Fruit fly (Drosophila melanogaster) whole organism, adult: ENCODE measurements around the gene Lcp65Ae.

Source experiments
- CG11617 ChIP-seq: fragments of 200-800 bp; sonication (Bioruptor generic); optimal IDR thresholded peaks from 2 replicates; lab custom pipeline; 2017; ENCODE audit warnings: mild to moderate bottlenecking, missing biosample characterization, missing genetic modification reagents, missing genetic modification characterization
- CG12768 ChIP-seq: fragments of 200-800 bp; sonication (Bioruptor generic); optimal IDR thresholded peaks from 2 replicates; lab custom pipeline; 2017; ENCODE audit warnings: missing biosample characterization, missing genetic modification characterization, mild to moderate bottlenecking, moderate library complexity, missing genetic modification reagents
- CG14711 ChIP-seq: fragments of 200-800 bp; sonication (Bioruptor generic); optimal IDR thresholded peaks from 2 replicates; lab custom pipeline; 2018; ENCODE audit warnings: missing biosample characterization, mild to moderate bottlenecking, missing genetic modification characterization, moderate library complexity
- CG1620 ChIP-seq: fragments of 200-800 bp; sonication (Bioruptor generic); optimal IDR thresholded peaks from 2 replicates; lab custom pipeline; 2016; ENCODE audit warnings: missing biosample characterization, missing genetic modification characterization
- CG33017 ChIP-seq: fragments of 200-800 bp; sonication (Bioruptor generic); optimal IDR thresholded peaks from 2 replicates; lab custom pipeline; 2018; ENCODE audit warnings: missing biosample characterization, mild to moderate bottlenecking, missing genetic modification characterization, moderate library complexity
- CG5204 ChIP-seq: fragments of 200-800 bp; sonication (Bioruptor generic); optimal IDR thresholded peaks from 2 replicates; lab custom pipeline; 2016; ENCODE audit warnings: missing biosample characterization, missing genetic modification characterization
- CG7045 ChIP-seq: fragments of 200-800 bp; sonication (Bioruptor generic); optimal IDR thresholded peaks from 2 replicates; lab custom pipeline; 2017; ENCODE audit warnings: missing biosample characterization, mild to moderate bottlenecking, missing genetic modification characterization
- CG7101 ChIP-seq: fragments of 200-800 bp; sonication (Bioruptor generic); optimal IDR thresholded peaks from 2 replicates; lab custom pipeline; 2018; ENCODE audit warnings: missing biosample characterization, mild to moderate bottlenecking, missing genetic modification characterization, moderate library complexity
- Clk ChIP-seq: fragments of 200-800 bp; sonication (Bioruptor generic); optimal IDR thresholded peaks from 2 replicates; lab custom pipeline; 2017; ENCODE audit warnings: missing biosample characterization, missing genetic modification characterization
- Crg-1 ChIP-seq: fragments of 200-800 bp; sonication (Bioruptor generic); optimal IDR thresholded peaks from 2 replicates; lab custom pipeline; 2016; ENCODE audit warnings: missing biosample characterization, missing genetic modification characterization
- Hr96 ChIP-seq: fragments of 200-800 bp; sonication (Bioruptor generic); optimal IDR thresholded peaks from 2 replicates; lab custom pipeline; 2016; ENCODE audit warnings: missing biosample characterization, missing genetic modification characterization
- Mnt ChIP-seq: fragments of 200-800 bp; sonication (Bioruptor generic); optimal IDR thresholded peaks from 2 replicates; lab custom pipeline; 2016; ENCODE audit warnings: missing biosample characterization, mild to moderate bottlenecking, missing genetic modification characterization
- bab1 ChIP-seq: fragments of 200-800 bp; sonication (Bioruptor generic); optimal IDR thresholded peaks from 3 replicates; lab custom pipeline; 2019; ENCODE audit warnings: missing biosample characterization, mild to moderate bottlenecking, missing genetic modification characterization, moderate library complexity
- cic ChIP-seq: fragments of 200-800 bp; sonication (Bioruptor generic); optimal IDR thresholded peaks from 2 replicates; lab custom pipeline; 2017; ENCODE audit warnings: missing biosample characterization, mild to moderate bottlenecking, missing genetic modification characterization, moderate library complexity
- cnc ChIP-seq, 2 experiments: fragments of >200 bp; optimal IDR thresholded peaks; 2 replicates each; lab custom pipeline; 2017
- kay ChIP-seq: fragments of 200-800 bp; sonication (Bioruptor generic); peaks from one replicate; lab custom pipeline; 2016; ENCODE audit warnings: missing biosample characterization, missing genetic modification characterization, borderline replicate concordance
- ovo ChIP-seq: fragments of 200-800 bp; sonication (Bioruptor generic); optimal IDR thresholded peaks from 2 replicates; lab custom pipeline; 2016; ENCODE audit warnings: missing biosample characterization, missing genetic modification characterization
- pad ChIP-seq: fragments of 200-800 bp; sonication (Bioruptor generic); optimal IDR thresholded peaks from 3 replicates; lab custom pipeline; 2017; ENCODE audit warnings: missing biosample characterization, missing genetic modification characterization, mild to moderate bottlenecking, moderate library complexity, missing genetic modification reagents
- tj ChIP-seq: fragments of 200-800 bp; sonication (Bioruptor generic); optimal IDR thresholded peaks from 3 replicates; lab custom pipeline; 2017; ENCODE audit warnings: missing biosample characterization, mild to moderate bottlenecking, missing genetic modification characterization, moderate library complexity
- toe ChIP-seq: fragments of 200-800 bp; sonication (Bioruptor generic); optimal IDR thresholded peaks from 2 replicates; lab custom pipeline; 2016; ENCODE audit warnings: missing biosample characterization, missing genetic modification characterization

Gene Lcp65Ae

DNA sequence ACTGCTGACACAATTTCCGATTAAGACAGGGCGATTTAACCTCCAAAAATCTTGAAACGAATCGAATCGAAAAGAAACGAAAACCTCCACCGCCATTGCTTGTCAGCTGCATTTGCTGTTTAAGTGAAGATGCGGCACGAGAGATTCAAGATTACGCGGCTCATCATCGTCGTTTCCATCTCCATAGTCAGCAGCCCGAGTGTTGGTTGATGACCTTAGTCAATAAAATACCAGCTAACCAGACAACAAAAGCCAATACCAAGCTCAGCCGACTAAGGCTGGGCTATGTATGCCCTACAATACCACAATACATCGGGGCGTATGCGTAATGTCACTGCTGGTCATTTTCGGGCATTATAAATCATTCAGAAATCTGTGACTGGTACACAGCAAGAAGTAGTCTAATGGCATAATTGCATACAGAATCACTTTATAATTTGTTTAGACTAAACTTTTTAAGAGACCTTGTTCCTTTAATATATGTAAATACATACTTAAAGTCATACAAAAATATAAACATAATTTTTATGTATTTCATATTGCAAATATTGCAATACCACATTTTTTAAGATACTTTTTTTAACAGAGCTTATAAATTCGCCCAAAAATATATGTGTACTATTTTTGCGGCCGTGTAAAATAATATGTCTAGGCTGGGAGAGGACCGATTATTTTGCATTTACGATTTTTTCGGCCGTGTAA is 3.0 kb upstream of the Lcp65Ae start:
- TF ChIP-seq ovo (no peak), pad (no peak), kay (GFP tag; lab: Kevin White, UChicago) (no peak), CG7101 (tag; lab: Kevin White, UChicago) (no peak), CG14711 (tag; lab: Kevin White, UChicago) (no peak), toe (GFP tag; lab: Kevin White, UChicago) (no peak), CG7045 (GFP tag; lab: Kevin White, UChicago) (no peak), Hr96 (GFP tag; lab: Kevin White, UChicago) (no peak)

DNA sequence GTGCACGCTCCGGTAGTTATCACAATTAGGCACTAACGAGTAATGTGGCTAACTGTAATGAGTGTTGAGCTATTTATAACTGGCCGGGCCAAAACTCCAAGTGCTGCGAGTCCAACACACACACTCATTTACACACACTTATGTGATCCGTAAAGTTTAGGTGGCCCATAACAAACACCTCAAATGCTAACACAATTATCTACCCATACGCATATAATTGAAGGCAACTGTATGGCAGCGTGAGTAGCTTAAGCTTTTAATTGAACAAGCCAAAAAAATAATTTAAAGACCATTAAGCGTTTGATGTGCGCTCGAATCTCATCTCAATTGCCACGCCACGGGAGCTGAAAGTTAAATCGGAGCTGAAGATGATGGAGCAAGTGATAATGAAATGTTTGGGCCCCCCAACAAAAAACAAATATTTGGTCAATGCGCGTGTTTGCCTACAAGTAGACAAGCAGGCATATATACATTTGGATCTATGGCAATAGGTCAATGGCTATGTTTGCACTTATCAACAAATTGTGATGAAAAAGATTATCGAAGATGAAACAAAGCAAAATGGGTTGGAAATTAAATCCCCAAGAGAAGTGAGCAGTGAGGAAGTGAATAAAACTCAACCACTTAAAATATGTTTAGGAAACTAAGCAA is 2.1 kb upstream of the Lcp65Ae start, which contains the start of gene Cpr65Av:
Cpr65Av (minus strand) TSS at position 51 of the 651 bp plus-strand sequence.
- TF ChIP-seq tj (GFP tag; lab: Kevin White, UChicago) (no peak), CG7045 (GFP tag; lab: Kevin White, UChicago) (no peak), Hr96 (GFP tag; lab: Kevin White, UChicago) (no peak), Clk (GFP tag; lab: Kevin White, UChicago) (no peak), ovo (no peak), kay (GFP tag; lab: Kevin White, UChicago) (no peak), toe (GFP tag; lab: Kevin White, UChicago) (no peak), CG11617 (GFP tag; lab: Kevin White, UChicago) (no peak), pad (no peak), Mnt (no peak)

DNA sequence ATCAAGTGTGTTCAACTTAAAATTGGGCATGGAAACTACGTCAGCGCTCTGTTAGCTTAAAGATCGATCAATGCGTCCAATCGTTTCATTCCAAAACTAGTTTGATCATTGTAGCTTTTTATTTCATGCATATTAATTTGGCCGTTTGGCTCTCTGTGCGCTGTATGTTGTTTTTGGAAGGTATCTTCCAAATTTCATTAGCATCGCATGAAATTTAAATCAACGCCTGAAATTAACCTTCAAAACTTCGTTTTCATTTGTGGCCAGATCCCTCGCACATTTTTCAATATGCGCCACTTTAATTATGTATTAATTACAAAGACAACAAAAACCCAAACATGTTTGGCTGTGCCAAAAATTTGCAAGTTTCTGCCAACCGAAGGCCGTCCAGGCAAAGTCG is 668 bp upstream of the Lcp65Ae start:
- TF ChIP-seq toe (GFP tag; lab: Kevin White, UChicago) (no peak), pad (no peak), Mnt (no peak), Hr96 (GFP tag; lab: Kevin White, UChicago) (no peak), Clk (GFP tag; lab: Kevin White, UChicago) (no peak), CG12768 (no peak), CG1620 (GFP tag; lab: Kevin White, UChicago) (no peak), Crg-1 (GFP tag; lab: Kevin White, UChicago) (no peak), CG7045 (GFP tag; lab: Kevin White, UChicago) (no peak), CG7101 (tag; lab: Kevin White, UChicago) (no peak), ovo (no peak), CG5204 (GFP tag; lab: Kevin White, UChicago) (no peak), bab1 (no peak), CG11617 (GFP tag; lab: Kevin White, UChicago) (no peak), tj (GFP tag; lab: Kevin White, UChicago) (no peak), CG14711 (tag; lab: Kevin White, UChicago) (no peak), CG33017 (tag; lab: Kevin White, UChicago) (no peak)

- TF ChIP-seq CG11617 (GFP tag; lab: Kevin White, UChicago) (no peak), tj (GFP tag; lab: Kevin White, UChicago) (no peak), cnc (optimal IDR thresholded peaks at IDR 0.05; lab: Kevin White, UChicago) (no peak), Clk (GFP tag; lab: Kevin White, UChicago) (no peak), CG12768 (no peak), Mnt (no peak), CG14711 (tag; lab: Kevin White, UChicago) (no peak), toe (GFP tag; lab: Kevin White, UChicago) (no peak), pad (no peak), CG7101 (tag; lab: Kevin White, UChicago) (no peak), Crg-1 (GFP tag; lab: Kevin White, UChicago) (no peak), CG5204 (GFP tag; lab: Kevin White, UChicago) (no peak), CG1620 (GFP tag; lab: Kevin White, UChicago) (no peak), CG33017 (tag; lab: Kevin White, UChicago) (no peak), Hr96 (GFP tag; lab: Kevin White, UChicago) (no peak), bab1 (no peak), kay (GFP tag; lab: Kevin White, UChicago) (no peak), CG7045 (GFP tag; lab: Kevin White, UChicago) (no peak)
Measured at dm6 chr3L:6136691-6137090, 1.2 kb downstream of the Lcp65Ae start, which contains the start of gene Lcp65Af. Gene Lcp65Af (minus strand): TSS chr3L:6136791.

dm6 chr3L:6135174-6135573 is 2.7 kb downstream of the Lcp65Ae start, which contains the start of gene Lcp65Ag1:
Gene Lcp65Ag1 (minus strand): TSS chr3L:6135274.
- TF ChIP-seq pad (no peak), Hr96 (GFP tag; lab: Kevin White, UChicago) (no peak), tj (GFP tag; lab: Kevin White, UChicago) (no peak), CG7101 (tag; lab: Kevin White, UChicago) (no peak), cic (GFP tag; lab: Kevin White, UChicago) (no peak), CG5204 (GFP tag; lab: Kevin White, UChicago) (no peak), CG1620 (GFP tag; lab: Kevin White, UChicago) (no peak), toe (GFP tag; lab: Kevin White, UChicago) (no peak), cnc (optimal IDR thresholded peaks at IDR 0.05; lab: Kevin White, UChicago) (no peak), CG14711 (tag; lab: Kevin White, UChicago) (no peak), CG33017 (tag; lab: Kevin White, UChicago) (no peak), ovo (no peak)

- no peak for TF ChIP-seq cnc (optimal IDR thresholded peaks at IDR 0.05; lab: Kevin White, UChicago)
- no peak for TF ChIP-seq toe (GFP tag; lab: Kevin White, UChicago)
- no peak for TF ChIP-seq pad
- TF ChIP-seq Crg-1 (GFP tag; lab: Kevin White, UChicago) = no peak
Measured at dm6 chr3L:6133546-6133945, 4.4 kb downstream of the Lcp65Ae start, which contains the start of gene Lcp65Ag2. Gene Lcp65Ag2 (minus strand): TSS chr3L:6133593.
